Fruit fly (Drosophila melanogaster): ENCODE data around the gene Oseg5.

The Oseg5 gene

dm6 chr2L:20869804-20870295 lies 34.2 kb upstream of the Oseg5 start, which contains the start of gene CG14401:
TSS of gene CG14401 (plus strand) at chr2L:20869854.
- TF ChIP-seq Eip78C (GFP tag) = peak; percentile 27
- peak; percentile 54 for TF ChIP-seq svp (GFP tag)
- TF ChIP-seq ss (GFP tag; optimal IDR thresholded peaks at IDR 0.05) = no peak

DNA sequence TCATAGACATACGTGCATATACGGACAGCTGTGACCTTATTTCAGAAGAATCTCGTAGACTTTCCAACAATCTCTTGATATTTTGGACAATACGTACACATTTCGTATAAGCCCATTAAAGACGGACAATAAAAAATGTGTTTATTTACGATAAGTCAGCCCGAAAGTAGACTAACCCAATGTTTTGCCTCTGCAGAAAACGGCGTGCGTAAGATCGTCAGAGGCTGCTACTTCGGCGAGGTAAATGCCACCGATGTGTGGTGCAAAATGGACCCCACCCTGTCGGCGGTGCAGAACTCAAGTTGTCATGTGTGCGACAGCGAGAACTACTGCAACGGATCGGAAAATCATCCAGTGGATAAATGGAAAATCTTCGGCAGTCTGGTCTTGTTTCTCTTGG lies 33.3 kb upstream of the Oseg5 start:
- TF ChIP-seq fkh (GFP tag; optimal IDR thresholded peaks at IDR 0.05) = peak; percentile 6
- no peak for TF ChIP-seq Sox102F (GFP tag; optimal IDR thresholded peaks at IDR 0.05)

dm6 chr2L:20867381-20867780 lies 31.7 kb upstream of the Oseg5 start, which contains the start of gene CG31675:
TSS of gene CG31675 (plus strand) at chr2L:20867755.
- TF ChIP-seq svp (GFP tag) (no peak), CG32006 (GFP tag; optimal IDR thresholded peaks at IDR 0.05) (no peak), topi (GFP tag; optimal IDR thresholded peaks at IDR 0.05) (no peak), Ets21C (GFP tag; optimal IDR thresholded peaks at IDR 0.05) (no peak), CG6808 (GFP tag; optimal IDR thresholded peaks at IDR 0.05) (no peak), pdm3 (GFP tag; optimal IDR thresholded peaks at IDR 0.05) (no peak), CG15336 (GFP tag; IDR thresholded peaks at IDR 0.05) (no peak), net (GFP tag; optimal IDR thresholded peaks at IDR 0.05) (no peak)

DNA sequence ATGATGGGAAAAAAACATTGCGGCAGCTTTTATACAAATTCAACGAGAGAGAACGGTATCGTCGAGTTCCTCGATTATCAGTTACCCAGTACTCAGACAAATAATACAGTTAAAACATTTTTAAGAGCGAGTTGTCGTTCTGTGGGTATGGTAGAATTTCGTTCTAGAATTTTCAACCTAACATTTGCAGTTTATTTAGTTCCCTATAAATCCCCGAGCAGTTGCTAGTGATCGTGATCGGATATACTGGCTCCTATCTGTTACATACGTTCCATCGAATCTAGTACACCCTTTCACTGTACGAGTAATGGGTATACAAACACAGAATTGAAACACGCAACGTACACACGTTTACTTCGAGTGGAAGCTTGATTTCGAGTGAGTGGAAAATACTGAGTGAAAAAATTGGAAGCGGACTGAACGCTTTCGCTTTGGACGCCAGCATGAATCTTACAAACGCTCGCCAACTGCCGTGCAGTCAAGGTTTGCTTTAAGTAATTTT lies 29.2 kb upstream of the Oseg5 start, which contains the start of gene CG9338:
TSS of gene CG9338 (plus strand) at position 452 of the 502 bp plus-strand sequence.
- TF ChIP-seq CG3919 (GFP tag; optimal IDR thresholded peaks at IDR 0.05) (peak; percentile 77), eg (GFP tag; IDR thresholded peaks at IDR 0.05) (peak; percentile 90), Sox15 (GFP tag; optimal IDR thresholded peaks at IDR 0.05) (peak; percentile 63), CG3032 (tag; optimal IDR thresholded peaks at IDR 0.05) (peak; percentile 81), cyc (GFP tag; optimal IDR thresholded peaks at IDR 0.05) (peak; percentile 78), net (GFP tag; optimal IDR thresholded peaks at IDR 0.05) (peak; percentile 76), CG10631 (GFP tag; optimal IDR thresholded peaks at IDR 0.05) (peak; percentile 51), Met (GFP tag; optimal IDR thresholded peaks at IDR 0.05) (peak; percentile 85), CG6792 (GFP tag; optimal IDR thresholded peaks at IDR 0.05) (peak; percentile 82), svp (GFP tag) (peak; percentile 90), OdsH (GFP tag; optimal IDR thresholded peaks at IDR 0.05) (peak; percentile 66), CG8319 (GFP tag; optimal IDR thresholded peaks at IDR 0.05) (peak; percentile 89), Hr39 (GFP tag; optimal IDR thresholded peaks at IDR 0.05) (peak; percentile 80), Ets96B (tag; optimal IDR thresholded peaks at IDR 0.05) (no peak), CG16779 (tag; optimal IDR thresholded peaks at IDR 0.05) (peak; percentile 60), CG1621 (tag; optimal IDR thresholded peaks at IDR 0.05) (no peak), CG6808 (GFP tag; optimal IDR thresholded peaks at IDR 0.05) (peak; percentile 72), fd59A (GFP tag; optimal IDR thresholded peaks at IDR 0.05) (no peak), acj6 (GFP tag; optimal IDR thresholded peaks at IDR 0.05) (peak; percentile 62), Hr38 (GFP tag; optimal IDR thresholded peaks at IDR 0.05) (no peak), pdm3 (GFP tag; optimal IDR thresholded peaks at IDR 0.05) (peak; percentile 79), CG9139 (GFP tag; optimal IDR thresholded peaks at IDR 0.05) (peak; percentile 17), Sox14 (GFP tag; optimal IDR thresholded peaks at IDR 0.05) (peak; percentile 79), Smox (GFP tag; optimal IDR thresholded peaks at IDR 0.05) (peak; percentile 81), esn (GFP tag; optimal IDR thresholded peaks at IDR 0.05) (peak; percentile 87), fkh (GFP tag; optimal IDR thresholded peaks at IDR 0.05) (peak; percentile 67), Sox102F (GFP tag; optimal IDR thresholded peaks at IDR 0.05) (peak; percentile 85), CG11902 (GFP tag; optimal IDR thresholded peaks at IDR 0.05) (peak; percentile 64), fd85E (GFP tag; optimal IDR thresholded peaks at IDR 0.05) (peak; percentile 57), dac (GFP tag; optimal IDR thresholded peaks at IDR 0.05) (peak; percentile 21), lz (GFP tag; optimal IDR thresholded peaks at IDR 0.05) (peak; percentile 85), CG7368 (GFP tag; optimal IDR thresholded peaks at IDR 0.05) (peak; percentile 89), CG6854 (GFP tag; optimal IDR thresholded peaks at IDR 0.05) (no peak), Lpt (GFP tag; optimal IDR thresholded peaks at IDR 0.05) (peak; percentile 65), CG8632 (GFP tag; optimal IDR thresholded peaks at IDR 0.05) (peak; percentile 62), CG10669 (GFP tag; optimal IDR thresholded peaks at IDR 0.05) (peak; percentile 85), CG31627 (GFP tag; optimal IDR thresholded peaks at IDR 0.05) (peak; percentile 80), CG34406 (GFP tag; optimal IDR thresholded peaks at IDR 0.05) (peak; percentile 73), CG15336 (GFP tag; IDR thresholded peaks at IDR 0.05) (peak; percentile 81), CG11294 (GFP tag; IDR thresholded peaks at IDR 0.05) (peak; percentile 86)

All from whole organism, prepupa.